Fruit fly (Drosophila melanogaster): Measurements from ENCODE around the gene CG42446.

dm6 chr3R:16309302-16310080 is 50.4 kb downstream of the CG42446 start:
- TF ChIP-seq kay (GFP tag; ENCODE audit: borderline replicate concordance) (no peak), Crg-1 (GFP tag; optimal IDR thresholded peaks at IDR 0.05) (no peak), Mnt (GFP tag; optimal IDR thresholded peaks at IDR 0.05) (no peak), CG14711 (tag; optimal IDR thresholded peaks at IDR 0.05) (no peak), CG7101 (tag; optimal IDR thresholded peaks at IDR 0.05) (no peak), ovo (GFP tag; optimal IDR thresholded peaks at IDR 0.05) (no peak), toe (GFP tag; optimal IDR thresholded peaks at IDR 0.05) (no peak), CG5204 (GFP tag; optimal IDR thresholded peaks at IDR 0.05) (no peak), Clk (GFP tag; optimal IDR thresholded peaks at IDR 0.05) (no peak), CG33017 (tag; optimal IDR thresholded peaks at IDR 0.05) (no peak), CG11617 (GFP tag; optimal IDR thresholded peaks at IDR 0.05) (no peak), CG1620 (GFP tag; optimal IDR thresholded peaks at IDR 0.05) (no peak), Hr96 (GFP tag; optimal IDR thresholded peaks at IDR 0.05) (no peak), CG12768 (GFP tag; optimal IDR thresholded peaks at IDR 0.05) (no peak)
